Fruit fly (Drosophila melanogaster) S2 (cell line): Measurements from ENCODE around the gene Pgant8.

Experiments
- CG8478 ChIP-seq: fragments of >200 bp; optimal IDR thresholded peaks from 2 replicates; lab custom pipeline; 2018
- CTCF ChIP-seq, 2 experiments: fragments of >200 bp; optimal IDR thresholded peaks; 2 replicates each; lab custom pipeline; 2018

DNA sequence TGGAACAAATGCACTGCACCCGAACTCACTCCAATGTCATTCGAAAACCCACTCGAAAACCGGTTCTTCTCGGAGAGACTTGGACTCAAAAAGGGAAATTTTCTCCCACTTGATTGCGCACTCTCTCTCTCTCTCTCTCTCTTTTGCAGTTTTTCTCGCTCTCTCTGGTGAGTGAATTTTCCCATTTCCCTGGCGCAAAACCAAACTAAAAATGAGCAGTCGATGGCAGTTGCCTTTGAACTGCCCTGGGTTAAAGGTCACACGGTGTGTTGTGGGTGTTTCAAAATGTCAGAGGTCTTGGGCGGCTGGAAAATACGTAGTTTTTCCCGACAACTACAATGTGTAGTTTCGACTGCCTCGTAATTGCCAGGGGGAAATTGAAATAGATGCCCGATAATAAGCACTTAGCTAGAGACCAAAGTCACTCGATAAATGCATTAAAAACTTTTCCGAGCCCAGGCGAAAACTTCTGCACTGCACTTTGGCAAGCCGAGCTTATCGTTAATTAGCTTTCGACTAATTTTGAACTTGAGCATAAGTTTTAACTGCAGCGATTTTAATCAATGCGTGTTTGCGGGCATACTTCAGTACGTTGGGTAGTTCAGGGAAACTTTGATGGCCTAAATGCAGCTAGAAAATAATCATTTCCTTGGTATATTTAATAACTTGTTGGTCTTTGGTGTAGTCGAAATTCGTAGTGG, 45.8 kb downstream of the Pgant8 start:
- TF ChIP-seq CG8478 (lab: Kevin White, UChicago) (no peak), CTCF (optimal IDR thresholded peaks at IDR 0.05; lab: Kevin White, UChicago) (no peak)
